Fruit fly (Drosophila melanogaster) Kc167 (cell line): ENCODE measurements around the gene CG6707.

ENCODE experiments used
- Myc ChIP-seq: fragments of >200 bp; optimal IDR thresholded peaks from 2 replicates; lab custom pipeline; 2017; ENCODE audit warnings: missing external identifiers
- Sin3A ChIP-seq: fragments of >200 bp; optimal IDR thresholded peaks from 2 replicates; lab custom pipeline; 2018; ENCODE audit warnings: missing external identifiers

- TF ChIP-seq Myc (lab: Kevin White, UChicago) (no peak), Sin3A (lab: Kevin White, UChicago) (no peak)
These were observed 1.1 kb downstream of the CG6707 start for dm6 chr3L:9897164-9897783.
